Worm (Caenorhabditis elegans): ENCODE results near the gene srx-21.
A peak's percentile ranks its signal among the peaks of the same experiment; 100 is the strongest.

The srx-21 gene

DNA sequence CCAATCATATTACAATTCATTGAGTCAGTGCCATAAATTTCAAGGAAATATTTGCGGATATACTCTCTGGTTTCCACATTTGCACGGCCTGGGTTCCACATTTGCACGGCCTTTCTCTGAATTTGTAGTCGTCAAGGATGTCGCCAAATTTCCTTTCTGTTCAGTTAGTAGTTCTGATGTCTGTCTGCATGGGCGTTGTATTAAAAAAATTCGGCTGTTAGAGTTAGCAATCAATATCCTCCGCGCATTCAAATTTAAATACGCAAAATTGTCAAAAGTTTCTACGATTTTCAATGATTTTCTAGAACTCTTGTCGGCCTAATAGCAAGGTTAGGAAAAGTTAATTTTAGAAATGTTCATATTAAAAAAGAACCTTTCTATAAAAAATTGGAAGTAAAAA is 19.1 kb downstream of the srx-21 start, which contains the start of gene srj-52:
srj-52 (minus strand) TSS at position 101 of the 400 bp plus-strand sequence.
- no peak for TF ChIP-seq ztf-11 (tag; optimal IDR thresholded peaks at IDR 0.05)
- no peak for TF ChIP-seq elt-3 (tag; optimal IDR thresholded peaks at IDR 0.05)
- TF ChIP-seq mep-1 (tag; optimal IDR thresholded peaks at IDR 0.05): no peak
- TF ChIP-seq snpc-4 (tag; optimal IDR thresholded peaks at IDR 0.05): no peak
- TF ChIP-seq ceh-39 (tag; optimal IDR thresholded peaks at IDR 0.05): no peak
- no peak for TF ChIP-seq M03D4.4 (tag; optimal IDR thresholded peaks at IDR 0.05)
- no peak for TF ChIP-seq cnd-1 (tag; optimal IDR thresholded peaks at IDR 0.05)
- TF ChIP-seq zip-8 (tag; optimal IDR thresholded peaks at IDR 0.05): no peak
- no peak for TF ChIP-seq nhr-12 (tag; optimal IDR thresholded peaks at IDR 0.05)
- TF ChIP-seq nhr-237 (tag; optimal IDR thresholded peaks at IDR 0.05): no peak
- no peak for TF ChIP-seq unc-62 (GFP tag; optimal IDR thresholded peaks at IDR 0.05)
- no peak for TF ChIP-seq bed-3 (GFP tag; optimal IDR thresholded peaks at IDR 0.05)
- TF ChIP-seq lin-32 (GFP tag; optimal IDR thresholded peaks at IDR 0.05): no peak
- no peak for TF ChIP-seq ceh-83 (GFP tag; optimal IDR thresholded peaks at IDR 0.05)
- TF ChIP-seq tbx-8 (GFP tag; optimal IDR thresholded peaks at IDR 0.05): no peak
- TF ChIP-seq lsy-2 (tag; optimal IDR thresholded peaks at IDR 0.05): no peak
- TF ChIP-seq nhr-2 (tag; optimal IDR thresholded peaks at IDR 0.05): no peak

DNA sequence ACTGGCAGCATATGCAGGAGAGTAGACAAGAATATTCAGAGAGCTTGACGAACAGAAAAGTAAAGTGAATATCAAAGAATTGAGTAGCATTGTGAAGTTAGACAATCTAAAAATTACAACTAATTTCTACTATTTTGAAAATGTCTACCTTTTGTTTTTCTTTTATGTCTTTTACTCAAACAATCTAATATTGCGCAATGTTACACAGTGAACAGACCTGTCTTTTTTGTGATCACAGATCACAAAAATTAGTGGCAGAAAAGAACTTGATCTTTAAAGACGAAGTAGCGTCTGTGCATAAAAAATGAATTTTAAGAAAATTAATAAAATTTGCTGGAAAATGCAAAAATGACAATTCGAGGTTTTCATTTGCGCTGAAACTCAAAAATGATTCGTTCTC is 22.2 kb downstream of the srx-21 start:
- TF ChIP-seq zip-8 (tag; optimal IDR thresholded peaks at IDR 0.05) (peak; percentile 74), lin-13 (tag; optimal IDR thresholded peaks at IDR 0.05) (no peak)

DNA sequence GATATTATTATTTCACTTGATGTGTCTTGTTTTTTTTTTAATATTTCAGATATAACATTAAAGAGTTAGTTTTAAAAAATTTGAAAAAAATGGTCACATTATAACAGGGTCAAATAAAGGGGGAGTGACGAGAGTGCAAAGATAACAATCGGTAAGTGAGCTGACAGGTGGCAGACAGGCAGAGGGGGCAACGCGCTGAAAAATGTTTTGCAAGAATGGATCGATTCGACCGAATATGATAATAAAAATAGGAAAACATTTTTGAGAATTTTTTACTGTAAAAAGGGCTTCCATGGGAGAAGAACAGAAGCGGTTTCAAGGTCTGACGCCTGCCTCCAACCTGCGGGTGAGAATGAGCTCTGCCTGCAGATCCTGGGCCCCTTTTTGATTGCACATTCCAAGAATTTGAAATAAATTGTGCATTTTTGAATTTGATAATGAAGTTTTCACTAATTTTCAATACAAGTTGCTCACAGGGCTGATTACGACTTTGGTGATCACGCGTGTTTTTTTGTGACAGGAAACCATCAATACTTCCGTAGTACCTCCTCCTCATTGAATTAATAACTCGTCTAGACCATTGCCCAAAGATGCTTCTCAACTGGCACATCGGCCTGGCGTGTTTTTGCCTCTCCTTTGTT is 22.8 kb downstream of the srx-21 start, which contains the start of the genes ugt-29 and srx-5:
ugt-29 (minus strand) TSS at position 101 of the 641 bp plus-strand sequence.
srx-5 (plus strand) TSS at position 591 of the 641 bp plus-strand sequence.
- TF ChIP-seq unc-120 (tag; optimal IDR thresholded peaks at IDR 0.05; ENCODE audit: poor library complexity, severe bottlenecking) (no peak), drap-1 (GFP tag; optimal IDR thresholded peaks at IDR 0.05) (no peak), ceh-43 (GFP tag; optimal IDR thresholded peaks at IDR 0.05) (no peak), nhr-2 (tag; optimal IDR thresholded peaks at IDR 0.05) (no peak), unc-39 (tag; optimal IDR thresholded peaks at IDR 0.05) (no peak), bed-3 (GFP tag; optimal IDR thresholded peaks at IDR 0.05) (no peak), nhr-12 (tag; optimal IDR thresholded peaks at IDR 0.05) (no peak), ham-2 (GFP tag; optimal IDR thresholded peaks at IDR 0.05) (no peak), flh-1 (GFP tag; optimal IDR thresholded peaks at IDR 0.05) (no peak), ceh-39 (tag; optimal IDR thresholded peaks at IDR 0.05) (no peak), nhr-28 (tag; optimal IDR thresholded peaks at IDR 0.05) (no peak), hlh-1 (tag; optimal IDR thresholded peaks at IDR 0.05) (no peak), snpc-4 (tag; optimal IDR thresholded peaks at IDR 0.05) (no peak), tbx-8 (GFP tag; optimal IDR thresholded peaks at IDR 0.05) (no peak), ztf-11 (tag; optimal IDR thresholded peaks at IDR 0.05) (no peak), M03D4.4 (tag; optimal IDR thresholded peaks at IDR 0.05) (no peak), sem-2 (GFP tag; optimal IDR thresholded peaks at IDR 0.05) (no peak), unc-62 (GFP tag; optimal IDR thresholded peaks at IDR 0.05) (no peak), lin-13 (tag; optimal IDR thresholded peaks at IDR 0.05) (no peak)

DNA sequence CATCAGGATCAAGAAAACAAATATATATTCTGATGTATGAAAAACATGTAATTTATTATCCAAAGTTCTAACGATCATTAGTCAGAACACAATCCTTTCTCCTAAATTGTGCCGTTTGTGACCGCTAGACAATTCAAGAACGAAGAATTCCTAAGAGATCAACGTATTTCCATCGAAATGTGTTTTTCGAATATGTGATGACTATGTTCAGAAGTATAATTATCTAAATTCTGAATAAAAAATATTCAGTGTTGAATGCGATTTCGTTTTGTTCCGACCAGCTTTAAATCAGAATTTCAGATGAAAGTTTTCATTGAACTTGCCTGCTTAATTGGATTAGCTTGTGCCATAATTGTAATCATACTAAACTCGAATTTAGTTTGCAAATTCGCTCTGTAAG is 25.4 kb downstream of the srx-21 start, which contains the start of gene srbc-37:
srbc-37 (plus strand) TSS at position 301 of the 400 bp plus-strand sequence.
- TF ChIP-seq blmp-1 (tag; optimal IDR thresholded peaks at IDR 0.05) (no peak), ztf-11 (tag; optimal IDR thresholded peaks at IDR 0.05) (no peak)

DNA sequence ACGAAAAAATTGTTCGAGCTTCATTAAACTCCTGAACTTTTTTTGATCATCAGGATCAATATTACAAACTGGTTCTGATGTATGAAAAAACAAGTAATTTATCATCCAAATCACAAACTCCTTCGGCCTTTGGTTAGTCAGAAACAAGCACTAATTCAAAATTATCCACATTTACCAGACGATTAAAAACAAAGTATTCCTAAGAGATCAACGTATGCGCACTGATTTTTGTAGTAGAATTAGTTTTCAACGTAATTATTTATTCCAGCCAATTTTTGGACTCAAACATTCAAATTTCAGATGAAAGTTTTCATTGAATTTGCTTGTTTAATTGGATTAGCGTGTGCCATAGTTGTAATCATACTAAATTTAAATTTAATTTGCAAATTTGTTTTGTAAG is 30.1 kb downstream of the srx-21 start, which contains the start of gene srbc-38:
srbc-38 (plus strand) TSS at position 301 of the 400 bp plus-strand sequence.
- TF ChIP-seq nhr-76 (tag; optimal IDR thresholded peaks at IDR 0.05): no peak

DNA sequence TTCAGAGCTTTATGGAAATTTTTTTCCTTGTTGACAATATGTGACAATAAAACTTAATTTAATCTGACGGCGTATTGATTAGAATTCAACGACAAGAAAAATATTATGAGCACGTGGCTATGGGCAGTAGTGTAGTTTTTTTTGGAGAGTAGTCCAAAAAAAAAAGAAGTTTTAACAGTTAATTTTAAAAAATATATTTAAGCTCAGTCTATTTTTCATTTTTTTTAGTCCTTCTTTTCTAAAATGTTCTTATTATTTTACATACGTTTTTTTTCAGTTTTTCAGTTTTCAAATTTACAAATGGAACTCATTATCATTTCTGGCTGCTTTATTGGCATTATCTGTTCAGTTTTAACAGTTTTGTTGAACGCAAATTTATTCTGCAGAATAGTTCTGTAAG is 32.0 kb downstream of the srx-21 start, which contains the start of gene srbc-39:
srbc-39 (plus strand) TSS at position 301 of the 400 bp plus-strand sequence.
- TF ChIP-seq sptf-1 (tag; optimal IDR thresholded peaks at IDR 0.05): no peak
- TF ChIP-seq snpc-4 (tag; optimal IDR thresholded peaks at IDR 0.05): no peak
- no peak for TF ChIP-seq cnd-1 (tag; optimal IDR thresholded peaks at IDR 0.05)
- TF ChIP-seq hlh-1 (tag; optimal IDR thresholded peaks at IDR 0.05): no peak
- TF ChIP-seq zip-8 (tag; optimal IDR thresholded peaks at IDR 0.05): no peak
- no peak for TF ChIP-seq elt-1 (tag; optimal IDR thresholded peaks at IDR 0.05; ENCODE audit: borderline replicate concordance, insufficient read depth)
- no peak for TF ChIP-seq tbx-8 (GFP tag; optimal IDR thresholded peaks at IDR 0.05)
- TF ChIP-seq unc-39 (tag; optimal IDR thresholded peaks at IDR 0.05): no peak
